Worm (Caenorhabditis elegans): ENCODE results near the gene dct-6.

- TF ChIP-seq aly-2 (tag; optimal IDR thresholded peaks at IDR 0.05) (no peak), nhr-237 (tag; optimal IDR thresholded peaks at IDR 0.05) (no peak), ceh-16 (tag; optimal IDR thresholded peaks at IDR 0.05) (no peak), mdl-1 (tag; optimal IDR thresholded peaks at IDR 0.05) (no peak), lin-11 (tag; optimal IDR thresholded peaks at IDR 0.05) (no peak), snpc-4 (tag; optimal IDR thresholded peaks at IDR 0.05) (no peak), crh-2 (tag; optimal IDR thresholded peaks at IDR 0.05) (no peak), ama-1 (optimal IDR thresholded peaks at IDR 0.05) (no peak), gmeb-1 (tag; optimal IDR thresholded peaks at IDR 0.05) (peak; percentile 13), lsy-2 (tag; optimal IDR thresholded peaks at IDR 0.05) (no peak), nhr-12 (tag; optimal IDR thresholded peaks at IDR 0.05) (no peak), nhr-11 (tag; optimal IDR thresholded peaks at IDR 0.05) (no peak)
Observed at ce11 chrIII:5938790-5939452, 27.3 kb upstream of the dct-6 start.

Measured in whole organism, L2 larva.